Fruit fly (Drosophila melanogaster) whole organism, embryonic: ENCODE measurements around the gene CG42784.

ENCODE experiments used
- Atf-2 ChIP-seq: fragments of 200-800 bp; sonication (Bioruptor generic); optimal IDR thresholded peaks from 2 replicates; lab custom pipeline; 2016; ENCODE audit warnings: missing biosample characterization, missing genetic modification characterization
- Atf6 ChIP-seq: fragments of 200-800 bp; sonication (Bioruptor generic); IDR thresholded peaks from 2 replicates; pipeline ENCODE4 v1.3.6; 2022; ENCODE audit warnings: missing biosample characterization, missing genetic modification characterization
- CG10979 ChIP-seq: fragments of 200-800 bp; sonication (Bioruptor generic); optimal IDR thresholded peaks from 2 replicates; lab custom pipeline; 2018; ENCODE audit warnings: missing biosample characterization, mild to moderate bottlenecking, missing genetic modification characterization, moderate library complexity
- CG11398 ChIP-seq: fragments of 200-800 bp; sonication (Bioruptor generic); optimal IDR thresholded peaks from 2 replicates; lab custom pipeline; 2016; ENCODE audit warnings: missing biosample characterization, missing genetic modification characterization
- CG12744 ChIP-seq: fragments of 200-800 bp; sonication (Bioruptor generic); optimal IDR thresholded peaks from 2 replicates; lab custom pipeline; 2016; ENCODE audit warnings: missing biosample characterization, missing genetic modification characterization
- CG12769 ChIP-seq: fragments of 200-800 bp; sonication (Bioruptor generic); optimal IDR thresholded peaks from 2 replicates; lab custom pipeline; 2019; ENCODE audit warnings: missing biosample characterization, mild to moderate bottlenecking, missing genetic modification characterization, moderate library complexity
- CG13624 ChIP-seq: fragments of 200-800 bp; sonication (Bioruptor generic); optimal IDR thresholded peaks from 2 replicates; lab custom pipeline; 2016; ENCODE audit warnings: missing biosample characterization, missing genetic modification characterization
- CG13894 ChIP-seq: fragments of 200-800 bp; sonication (Bioruptor generic); optimal IDR thresholded peaks from 3 replicates; lab custom pipeline; 2018; ENCODE audit warnings: missing biosample characterization, mild to moderate bottlenecking, missing genetic modification characterization, moderate library complexity
- CG17612 ChIP-seq: fragments of 200-800 bp; sonication (Bioruptor generic); IDR thresholded peaks from 2 replicates; pipeline ENCODE4 v1.3.6; 2022; ENCODE audit warnings: missing biosample characterization, missing genetic modification characterization
- CG1832 ChIP-seq: fragments of 200-800 bp; sonication (Bioruptor generic); optimal IDR thresholded peaks from 2 replicates; lab custom pipeline; 2017; ENCODE audit warnings: missing biosample characterization, mild to moderate bottlenecking, missing genetic modification characterization, inconsistent platforms
- CG2199 ChIP-seq: fragments of 200-800 bp; sonication (Bioruptor generic); IDR thresholded peaks from 3 replicates; pipeline ENCODE4 v1.3.6; 2022; ENCODE audit warnings: missing biosample characterization, missing genetic modification characterization
- CG31224 ChIP-seq: fragments of 200-800 bp; sonication (Bioruptor generic); IDR thresholded peaks from 2 replicates; pipeline ENCODE4 v1.3.6; 2022; ENCODE audit warnings: missing biosample characterization, missing genetic modification characterization
- CG33213 ChIP-seq: fragments of 200-800 bp; sonication (Bioruptor generic); optimal IDR thresholded peaks from 3 replicates; lab custom pipeline; 2016; ENCODE audit warnings: missing biosample characterization, missing genetic modification characterization
- CG4360 ChIP-seq: fragments of 200-800 bp; sonication (Bioruptor generic); IDR thresholded peaks from 2 replicates; pipeline ENCODE4 v1.3.6; 2022; ENCODE audit warnings: missing biosample characterization, missing genetic modification characterization
- CG4854 ChIP-seq: fragments of 200-800 bp; sonication (Bioruptor generic); optimal IDR thresholded peaks from 2 replicates; lab custom pipeline; 2016; ENCODE audit warnings: missing biosample characterization, missing genetic modification characterization, inconsistent platforms
- CG8924 ChIP-seq: fragments of 200-800 bp; optimal IDR thresholded peaks from 3 replicates; lab custom pipeline; 2019; ENCODE audit warnings: missing biosample characterization, mild to moderate bottlenecking, missing genetic modification characterization, moderate library complexity
- Camta ChIP-seq: fragments of 200-800 bp; sonication (Bioruptor generic); optimal IDR thresholded peaks from 2 replicates; lab custom pipeline; 2016; ENCODE audit warnings: missing biosample characterization, missing genetic modification characterization
- Chrac-16 ChIP-seq: fragments of 200-800 bp; sonication (Bioruptor generic); optimal IDR thresholded peaks from 3 replicates; lab custom pipeline; 2016; ENCODE audit warnings: missing biosample characterization, missing genetic modification characterization
- CkIIα-i1 ChIP-seq: fragments of 200-800 bp; sonication (Bioruptor generic); IDR thresholded peaks from 2 replicates; pipeline ENCODE4 v1.3.6; 2022; ENCODE audit warnings: missing biosample characterization, missing genetic modification characterization
- CoRest ChIP-seq: fragments of 200-800 bp; sonication (Bioruptor generic); optimal IDR thresholded peaks from 3 replicates; lab custom pipeline; 2018; ENCODE audit warnings: missing biosample characterization, mild to moderate bottlenecking, missing genetic modification characterization, moderate library complexity
- D19A ChIP-seq: fragments of 200-800 bp; optimal IDR thresholded peaks from 3 replicates; lab custom pipeline; 2019; ENCODE audit warnings: missing biosample characterization, mild to moderate bottlenecking, missing genetic modification characterization, moderate library complexity
- D19B ChIP-seq: fragments of 200-800 bp; sonication (Bioruptor generic); optimal IDR thresholded peaks from 2 replicates; lab custom pipeline; 2017; ENCODE audit warnings: missing biosample characterization, mild to moderate bottlenecking, missing genetic modification characterization
- Dad ChIP-seq: fragments of 200-800 bp; sonication (Bioruptor generic); optimal IDR thresholded peaks from 3 replicates; lab custom pipeline; 2016; ENCODE audit warnings: missing biosample characterization, missing genetic modification characterization
- Fer3 ChIP-seq: fragments of 200-800 bp; sonication (Bioruptor generic); optimal IDR thresholded peaks from 2 replicates; lab custom pipeline; 2018; ENCODE audit warnings: missing biosample characterization, mild to moderate bottlenecking, missing genetic modification characterization, moderate library complexity
- Gsc ChIP-seq: fragments of 200-800 bp; sonication (Bioruptor generic); IDR thresholded peaks from 2 replicates; pipeline ENCODE4 v1.3.6; 2022; ENCODE audit warnings: missing biosample characterization, missing genetic modification characterization
- HLH4C ChIP-seq: fragments of 200-800 bp; sonication (Bioruptor generic); IDR thresholded peaks from 3 replicates; pipeline ENCODE4 v1.3.6; 2022; ENCODE audit warnings: missing biosample characterization, missing genetic modification characterization; ENCODE audit not compliant: partially characterized antibody
- Hr78 ChIP-seq, 2 experiments: fragments of 200-800 bp in 1 of 2; fragments of >200 bp in 1 of 2; sonication (Bioruptor generic) in 1 of 2; optimal IDR thresholded peaks; 2 replicates each; lab custom pipeline; 2017 to 2019; ENCODE audit warnings: missing biosample characterization in 2 of 2, missing genetic modification characterization in 2 of 2, mild to moderate bottlenecking in 1 of 2, moderate library complexity in 1 of 2
- Lhr ChIP-seq: fragments of 200-800 bp; sonication (Bioruptor generic); optimal IDR thresholded peaks from 3 replicates; lab custom pipeline; 2017; ENCODE audit warnings: mild to moderate bottlenecking, missing biosample characterization, missing genetic modification reagents, missing genetic modification characterization
- Oaz ChIP-seq: fragments of 200-800 bp; sonication (Bioruptor generic); IDR thresholded peaks from 2 replicates; pipeline ENCODE4 v1.3.6; 2022; ENCODE audit warnings: missing biosample characterization, missing genetic modification characterization
- Sox100B ChIP-seq: fragments of 200-800 bp; sonication (Bioruptor generic); optimal IDR thresholded peaks from 3 replicates; lab custom pipeline; 2018; ENCODE audit warnings: missing biosample characterization, mild to moderate bottlenecking, missing genetic modification characterization
- Trl ChIP-seq, 3 experiments: fragments of >200 bp in 2 of 3; fragments of 200-800 bp in 1 of 3; sonication (Bioruptor generic) in 1 of 3; optimal IDR thresholded peaks; 2 replicates in 1 of 3; 3 replicates in 2 of 3; lab custom pipeline; 2016 to 2017; ENCODE audit warnings: missing biosample characterization in 1 of 3, missing genetic modification characterization in 1 of 3
- YL-1 ChIP-seq: fragments of 200-800 bp; sonication (Bioruptor generic); optimal IDR thresholded peaks from 3 replicates; lab custom pipeline; 2017; ENCODE audit warnings: missing biosample characterization, mild to moderate bottlenecking, missing genetic modification characterization
- ac ChIP-seq: fragments of 200-800 bp; sonication (Bioruptor generic); optimal IDR thresholded peaks from 3 replicates; lab custom pipeline; 2017; ENCODE audit warnings: missing biosample characterization, mild to moderate bottlenecking, missing genetic modification characterization
- ase ChIP-seq: fragments of 200-800 bp; sonication (Bioruptor generic); IDR thresholded peaks from 3 replicates; pipeline ENCODE4 v1.3.6; 2022; ENCODE audit warnings: missing biosample characterization, missing genetic modification characterization
- chif ChIP-seq, 2 experiments: fragments of 200-800 bp; sonication (Bioruptor generic); optimal IDR thresholded peaks; 3 replicates each; lab custom pipeline; 2016; ENCODE audit warnings: missing biosample characterization in 2 of 2, missing genetic modification characterization in 2 of 2
- da ChIP-seq: fragments of 200-800 bp; sonication (Bioruptor generic); optimal IDR thresholded peaks from 2 replicates; lab custom pipeline; 2016; ENCODE audit warnings: missing biosample characterization, missing genetic modification characterization
- danr ChIP-seq: fragments of 200-800 bp; sonication (Bioruptor generic); IDR thresholded peaks from 2 replicates; pipeline ENCODE4 v1.3.6; 2022; ENCODE audit warnings: missing biosample characterization, missing genetic modification characterization
- exex ChIP-seq: fragments of 200-800 bp; sonication (Bioruptor generic); optimal IDR thresholded peaks from 4 replicates; lab custom pipeline; 2018; ENCODE audit warnings: missing biosample characterization, mild to moderate bottlenecking, missing genetic modification characterization, moderate library complexity
- gfzf ChIP-seq: fragments of 200-800 bp; sonication (Bioruptor generic); optimal IDR thresholded peaks from 2 replicates; lab custom pipeline; 2016; ENCODE audit warnings: missing biosample characterization, mild to moderate bottlenecking, missing genetic modification characterization, moderate library complexity
- kay ChIP-seq: fragments of 200-800 bp; sonication (Bioruptor generic); optimal IDR thresholded peaks from 2 replicates; lab custom pipeline; 2016; ENCODE audit warnings: missing biosample characterization, missing genetic modification characterization
- mam ChIP-seq: fragments of 200-800 bp; sonication (Bioruptor generic); optimal IDR thresholded peaks from 3 replicates; lab custom pipeline; 2016; ENCODE audit warnings: missing biosample characterization, missing genetic modification characterization
- mld ChIP-seq: fragments of 200-800 bp; sonication (Bioruptor generic); IDR thresholded peaks from 3 replicates; pipeline ENCODE4 v1.3.6; 2022; ENCODE audit warnings: missing biosample characterization, missing genetic modification characterization; ENCODE audit not compliant: partially characterized antibody
- pfk ChIP-seq: fragments of 200-800 bp; sonication (Bioruptor generic); optimal IDR thresholded peaks from 2 replicates; lab custom pipeline; 2018; ENCODE audit warnings: missing biosample characterization, mild to moderate bottlenecking, missing genetic modification characterization, moderate library complexity
- prd ChIP-seq, 3 experiments: fragments of >200 bp in 2 of 3; fragments of 200-800 bp in 1 of 3; sonication (Bioruptor generic) in 1 of 3; optimal IDR thresholded peaks in 2 of 3; IDR thresholded peaks in 1 of 3; 2 replicates in 2 of 3; 3 replicates in 1 of 3; pipeline versions ENCODE4 v1.3.6 to Lab custom; 2017 to 2022; ENCODE audit warnings: missing biosample characterization in 1 of 3, missing genetic modification characterization in 1 of 3
- repo ChIP-seq: fragments of 200-800 bp; sonication (Bioruptor generic); optimal IDR thresholded peaks from 2 replicates; lab custom pipeline; 2016; ENCODE audit warnings: missing biosample characterization, missing genetic modification characterization
- sd ChIP-seq: fragments of 200-800 bp; sonication (Bioruptor generic); optimal IDR thresholded peaks from 3 replicates; lab custom pipeline; 2018; ENCODE audit warnings: missing biosample characterization, mild to moderate bottlenecking, missing genetic modification characterization, moderate library complexity
- slbo ChIP-seq: fragments of 200-800 bp; sonication (Bioruptor generic); IDR thresholded peaks from 2 replicates; pipeline ENCODE4 v1.3.6; 2022; ENCODE audit warnings: missing biosample characterization, missing genetic modification characterization
- sob ChIP-seq: fragments of 200-800 bp; sonication (Bioruptor generic); IDR thresholded peaks from 2 replicates; pipeline ENCODE4 v1.3.6; 2022; ENCODE audit warnings: missing biosample characterization, missing genetic modification characterization
- trh ChIP-seq: fragments of 200-800 bp; sonication (Bioruptor generic); optimal IDR thresholded peaks from 2 replicates; lab custom pipeline; 2016; ENCODE audit warnings: missing biosample characterization, missing genetic modification characterization
- unc-4 ChIP-seq: fragments of 200-800 bp; sonication (Bioruptor generic); IDR thresholded peaks from 2 replicates; pipeline ENCODE4 v1.3.6; 2022; ENCODE audit warnings: missing biosample characterization, missing genetic modification characterization; ENCODE audit not compliant: partially characterized antibody

CG42784 gene

dm6 chr2L:13368940-13369339 is 46.3 kb upstream of the CG42784 start, which contains the start of gene CG31855 (continued):
- TF ChIP-seq CG10979 (tag; lab: Kevin White, UChicago) (peak; percentile 70), repo (GFP tag; lab: Kevin White, UChicago) (no peak), CG2199 (GFP tag; lab: Robert Waterston, UW) (no peak), Hr78 (GFP tag; optimal IDR thresholded peaks at IDR 0.05; lab: Kevin White, UChicago) (no peak), YL-1 (GFP tag; lab: Kevin White, UChicago) (peak; percentile 79), HLH4C (no peak), CoRest (tag; lab: Kevin White, UChicago) (peak; percentile 78), Oaz (GFP tag; lab: Robert Waterston, UW) (peak; percentile 57; the same call in 1 of the 2 replicates), Camta (GFP tag; lab: Kevin White, UChicago) (peak; percentile 71), mam (GFP tag; lab: Kevin White, UChicago) (peak; percentile 83), CG33213 (GFP tag; lab: Kevin White, UChicago) (peak; percentile 50), CkIIα-i1 (no peak), Sox100B (GFP tag; lab: Kevin White, UChicago) (peak; percentile 74), sob (GFP tag; lab: Robert Waterston, UW) (peak; percentile 95), mld (GFP tag; lab: Robert Waterston, UW) (no peak), ase (peak; percentile 86), unc-4 (GFP tag; lab: Robert Waterston, UW) (no peak), CG4854 (peak; percentile 87), da (peak; percentile 17), chif (GFP tag; optimal IDR thresholded peaks at IDR 0.05; lab: Kevin White, UChicago) (peak; percentile 66 to 73), CG11398 (no peak), ac (GFP tag; lab: Kevin White, UChicago) (no peak), sd (tag; lab: Kevin White, UChicago) (peak; percentile 53), CG17612 (GFP tag; lab: Robert Waterston, UW) (peak; percentile 39), CG8924 (peak; percentile 82), danr (GFP tag; lab: Robert Waterston, UW) (no peak), kay (GFP tag; lab: Kevin White, UChicago) (peak; percentile 81), Atf-2 (peak; percentile 54), CG1832 (GFP tag; lab: Kevin White, UChicago) (no peak), Dad (GFP tag; lab: Kevin White, UChicago) (peak; percentile 68), CG13894 (tag; lab: Kevin White, UChicago) (peak; percentile 92), trh (GFP tag; lab: Kevin White, UChicago) (peak; percentile 39), Chrac-16 (GFP tag; lab: Kevin White, UChicago) (peak; percentile 85), D19A (peak; percentile 56), Gsc (GFP tag; lab: Robert Waterston, UW) (no peak), CG12769 (tag; lab: Kevin White, UChicago) (no peak), Atf6 (peak; percentile 89), exex (no peak), CG13624 (peak; percentile 79), prd (optimal IDR thresholded peaks at IDR 0.05; lab: Kevin White, UChicago) (no peak), prd (GFP tag; IDR thresholded peaks at IDR 0.05; lab: Robert Waterston, UW) (peak; percentile 83), Lhr (GFP tag; lab: Kevin White, UChicago) (peak; percentile 12), CG12744 (peak; percentile 63), pfk (GFP tag; lab: Kevin White, UChicago) (peak; percentile 59), gfzf (GFP tag; lab: Kevin White, UChicago) (peak; percentile 22), CG31224 (GFP tag; lab: Robert Waterston, UW) (peak; percentile 52; the same call in 1 of the 2 replicates), CG4360 (no peak), Fer3 (tag; lab: Kevin White, UChicago) (peak; percentile 85), slbo (GFP tag; lab: Robert Waterston, UW) (peak; percentile 95), D19B (GFP tag; lab: Kevin White, UChicago) (peak; percentile 54), Trl (optimal IDR thresholded peaks at IDR 0.05; lab: Kevin White, UChicago) (no peak), Trl (GFP tag; optimal IDR thresholded peaks at IDR 0.05; lab: Kevin White, UChicago) (peak; percentile 79)
